Worm (Caenorhabditis elegans): ENCODE data around the gene syx-5.
A peak's percentile ranks its signal among the peaks of the same experiment; 100 is the strongest.

The syx-5 gene

ce11 chrV:11795352-11795751 lies 30.6 kb downstream of the syx-5 start:
- TF ChIP-seq nhr-85 (tag) (peak; percentile 89), irx-1 (tag; optimal IDR thresholded peaks at IDR 0.05) (no peak), blmp-1 (tag; optimal IDR thresholded peaks at IDR 0.05) (peak; percentile 73), C04F5.9 (tag; optimal IDR thresholded peaks at IDR 0.05) (no peak), nhr-20 (tag; optimal IDR thresholded peaks at IDR 0.05) (peak; percentile 76), skn-1 (tag; optimal IDR thresholded peaks at IDR 0.05) (no peak), elt-3 (tag; optimal IDR thresholded peaks at IDR 0.05) (peak in 2 of 6 experiments; percentile 75 to 87), mdl-1 (tag; optimal IDR thresholded peaks at IDR 0.05) (peak in 1 of 2 experiments; percentile 29), lin-14 (GFP tag; optimal IDR thresholded peaks at IDR 0.05) (peak; percentile 51), C34B4.2 (tag; optimal IDR thresholded peaks at IDR 0.05) (no peak), nhr-19 (GFP tag; conservative IDR thresholded peaks at IDR 0.05) (peak; percentile 38), grh-1 (GFP tag; IDR thresholded peaks at IDR 0.05) (peak; percentile 64), swsn-7 (tag; optimal IDR thresholded peaks at IDR 0.05) (no peak), ceh-63 (GFP tag; optimal IDR thresholded peaks at IDR 0.05) (no peak), lsy-2 (tag; optimal IDR thresholded peaks at IDR 0.05) (peak in 1 of 2 experiments; percentile 11), tbx-2 (tag; optimal IDR thresholded peaks at IDR 0.05) (peak; percentile 13), snu-23 (GFP tag; optimal IDR thresholded peaks at IDR 0.05) (peak; percentile 32), nhr-90 (tag; optimal IDR thresholded peaks at IDR 0.05; ENCODE audit: poor library complexity) (peak; percentile 43), ceh-82 (tag; optimal IDR thresholded peaks at IDR 0.05) (no peak), nhr-28 (tag; optimal IDR thresholded peaks at IDR 0.05) (no peak), C16A3.4 (tag; optimal IDR thresholded peaks at IDR 0.05) (peak; percentile 4), nhr-71 (tag; optimal IDR thresholded peaks at IDR 0.05) (peak; percentile 68)

- no peak for TF ChIP-seq fos-1 (tag; optimal IDR thresholded peaks at IDR 0.05)
- TF ChIP-seq unc-30 (tag; optimal IDR thresholded peaks at IDR 0.05), result no peak
- TF ChIP-seq isw-1 (GFP tag; IDR thresholded peaks at IDR 0.05), result no peak
- TF ChIP-seq fkh-10 (GFP tag; optimal IDR thresholded peaks at IDR 0.05), result no peak
- TF ChIP-seq ceh-82 (tag; optimal IDR thresholded peaks at IDR 0.05), result no peak
- TF ChIP-seq egl-13 (tag; optimal IDR thresholded peaks at IDR 0.05), result no peak
- TF ChIP-seq hpl-2 (GFP tag; optimal IDR thresholded peaks at IDR 0.05), result no peak
- no peak for TF ChIP-seq Y116A8C.19 (tag; optimal IDR thresholded peaks at IDR 0.05; ENCODE audit: borderline replicate concordance)
- no peak for TF ChIP-seq ceh-90 (tag; optimal IDR thresholded peaks at IDR 0.05)
- TF ChIP-seq zag-1 (tag; optimal IDR thresholded peaks at IDR 0.05), result no peak
- no peak for TF ChIP-seq rnt-1 (tag; optimal IDR thresholded peaks at IDR 0.05)
- peak; percentile 39 for TF ChIP-seq unc-130 (tag; optimal IDR thresholded peaks at IDR 0.05)
- TF ChIP-seq nhr-12 (tag; optimal IDR thresholded peaks at IDR 0.05), result no peak
- no peak for TF ChIP-seq egl-27 (tag; optimal IDR thresholded peaks at IDR 0.05)
- TF ChIP-seq unc-86 (tag; optimal IDR thresholded peaks at IDR 0.05), result no peak
- TF ChIP-seq lin-13 (GFP tag; optimal IDR thresholded peaks at IDR 0.05), result no peak
- TF ChIP-seq sup-37 (GFP tag; optimal IDR thresholded peaks at IDR 0.05), result no peak
- no peak for TF ChIP-seq dpl-1 (GFP tag; optimal IDR thresholded peaks at IDR 0.05)
- no peak for TF ChIP-seq efl-1 (optimal IDR thresholded peaks at IDR 0.05)
- no peak for TF ChIP-seq efl-1 (GFP tag; optimal IDR thresholded peaks at IDR 0.05 in 1 of 2)
- peak; percentile 60 for TF ChIP-seq nhr-20 (tag; optimal IDR thresholded peaks at IDR 0.05)
- TF ChIP-seq nhr-19 (GFP tag; conservative IDR thresholded peaks at IDR 0.05), result peak; percentile 46
- peak; percentile 51 for TF ChIP-seq tbx-2 (tag; optimal IDR thresholded peaks at IDR 0.05)
- TF ChIP-seq sptf-1 (tag; optimal IDR thresholded peaks at IDR 0.05), result no peak
- TF ChIP-seq lin-15B (tag; optimal IDR thresholded peaks at IDR 0.05), result no peak
- TF ChIP-seq sox-4 (tag; optimal IDR thresholded peaks at IDR 0.05), result no peak
- no peak for TF ChIP-seq nhr-77 (tag; optimal IDR thresholded peaks at IDR 0.05)
- TF ChIP-seq fkh-8 (tag; optimal IDR thresholded peaks at IDR 0.05), result no peak
- no peak for TF ChIP-seq hlh-17 (GFP tag; optimal IDR thresholded peaks at IDR 0.05; ENCODE audit: borderline replicate concordance)
- TF ChIP-seq alr-1 (tag; optimal IDR thresholded peaks at IDR 0.05; ENCODE audit: borderline replicate concordance), result no peak
- TF ChIP-seq blmp-1 (tag; optimal IDR thresholded peaks at IDR 0.05), result peak; percentile 28
- TF ChIP-seq lsy-2 (tag; optimal IDR thresholded peaks at IDR 0.05), result peak in 1 of 2 experiments; percentile 58
- TF ChIP-seq nhr-90 (tag; optimal IDR thresholded peaks at IDR 0.05; ENCODE audit: poor library complexity), result no peak
- no peak for TF ChIP-seq mab-9 (GFP tag; IDR thresholded peaks at IDR 0.05)
- TF ChIP-seq lin-39 (tag; optimal IDR thresholded peaks at IDR 0.05), result no peak
- TF ChIP-seq nhr-84 (tag; optimal IDR thresholded peaks at IDR 0.05), result no peak
- TF ChIP-seq aly-2 (tag; optimal IDR thresholded peaks at IDR 0.05), result no peak
These were observed 31.6 kb downstream of the syx-5 start for ce11 chrV:11796343-11796742.

All from whole organism, L1 larva.